ENCODE assay signal across 7 worm cellular contexts in genomic region chrV:13757349-13757748, ce11.
TF ChIP-seq lines count a peak whose summit lies in the region.

No protein-coding gene starts in this region.

TF ChIP-seq in whole organism, L1 larva, 84 proteins besides CTCF, POLR2A, EP300 and RAD21 (continues in another document):
- peak; percentile 73 for TF ChIP-seq lin-14 (GFP tag; optimal IDR thresholded peaks at IDR 0.05; lab: Kevin White, UChicago)
- peak; percentile 28 for TF ChIP-seq lir-3 (tag; optimal IDR thresholded peaks at IDR 0.05; lab: Kevin White, UChicago; ENCODE audit: poor library complexity)
- no peak for TF ChIP-seq C34B4.2 (tag; optimal IDR thresholded peaks at IDR 0.05; lab: Kevin White, UChicago)
- TF ChIP-seq mep-1 (tag; optimal IDR thresholded peaks at IDR 0.05; lab: Kevin White, UChicago) = peak; percentile 34
- TF ChIP-seq isw-1 (GFP tag; IDR thresholded peaks at IDR 0.05; lab: Robert Waterston, UW) = no peak
- no peak for TF ChIP-seq nhr-11 (tag; optimal IDR thresholded peaks at IDR 0.05; lab: Kevin White, UChicago)
- peak in 1 of 2 experiments; percentile 46 for TF ChIP-seq lsy-2 (tag; optimal IDR thresholded peaks at IDR 0.05; lab: Kevin White, UChicago)
- TF ChIP-seq dpl-1 (GFP tag; optimal IDR thresholded peaks at IDR 0.05; lab: Kevin White, UChicago) = peak in 1 of 3 experiments; percentile 51
- peak; percentile 16 for TF ChIP-seq nhr-71 (tag; optimal IDR thresholded peaks at IDR 0.05; lab: Kevin White, UChicago)
- TF ChIP-seq dsc-1 (tag; optimal IDR thresholded peaks at IDR 0.05; lab: Kevin White, UChicago) = no peak
- peak in 1 of 3 experiments; percentile 15 for TF ChIP-seq ceh-82 (tag; optimal IDR thresholded peaks at IDR 0.05; lab: Kevin White, UChicago)
- TF ChIP-seq mab-9 (GFP tag; IDR thresholded peaks at IDR 0.05; lab: Robert Waterston, UW) = no peak

TF ChIP-seq in whole organism, L2 larva, 48 proteins besides CTCF, POLR2A, EP300 and RAD21 (continues in another document):
- TF ChIP-seq crh-2 (tag; optimal IDR thresholded peaks at IDR 0.05; lab: Kevin White, UChicago) (peak; percentile 3), mab-5 (tag; optimal IDR thresholded peaks at IDR 0.05; lab: Kevin White, UChicago) (no peak), nhr-11 (tag; optimal IDR thresholded peaks at IDR 0.05; lab: Kevin White, UChicago) (no peak), ama-1 (optimal IDR thresholded peaks at IDR 0.05; lab: Kevin White, UChicago) (no peak), fos-1 (tag; optimal IDR thresholded peaks at IDR 0.05; lab: Kevin White, UChicago) (peak; percentile 39), unc-55 (GFP tag; optimal IDR thresholded peaks at IDR 0.05; lab: Kevin White, UChicago) (peak; percentile 94), elt-3 (tag; optimal IDR thresholded peaks at IDR 0.05; lab: Kevin White, UChicago) (no peak), sma-9 (GFP tag; optimal IDR thresholded peaks at IDR 0.05; lab: Kevin White, UChicago) (peak; percentile 4), sma-9 (tag; optimal IDR thresholded peaks at IDR 0.05; lab: Kevin White, UChicago) (no peak), sma-3 (GFP tag; optimal IDR thresholded peaks at IDR 0.05; lab: Kevin White, UChicago) (no peak), C34F6.9 (tag; optimal IDR thresholded peaks at IDR 0.05; lab: Kevin White, UChicago) (peak; percentile 76), snpc-4 (tag; optimal IDR thresholded peaks at IDR 0.05; lab: Kevin White, UChicago) (peak; percentile 1), ztf-4 (tag; optimal IDR thresholded peaks at IDR 0.05; lab: Kevin White, UChicago) (no peak), gmeb-1 (tag; optimal IDR thresholded peaks at IDR 0.05; lab: Kevin White, UChicago) (no peak)

TF ChIP-seq in whole organism, L3 larva, 47 proteins besides CTCF, POLR2A, EP300 and RAD21:
- TF ChIP-seq lin-39 (tag; optimal IDR thresholded peaks at IDR 0.05; lab: Kevin White, UChicago) = peak; percentile 34
- peak; percentile 29 for TF ChIP-seq nfya-1 (tag; optimal IDR thresholded peaks at IDR 0.05; lab: Kevin White, UChicago; ENCODE audit: insufficient read depth)
- no peak for TF ChIP-seq ztf-11 (tag; optimal IDR thresholded peaks at IDR 0.05; lab: Kevin White, UChicago)
- TF ChIP-seq ceh-9 (tag; optimal IDR thresholded peaks at IDR 0.05; lab: Kevin White, UChicago) = no peak
- TF ChIP-seq nhr-67 (tag; optimal IDR thresholded peaks at IDR 0.05; lab: Kevin White, UChicago) = no peak
- peak; percentile 66 for TF ChIP-seq lin-15B (tag; optimal IDR thresholded peaks at IDR 0.05; lab: Kevin White, UChicago)
- TF ChIP-seq snpc-4 (tag; optimal IDR thresholded peaks at IDR 0.05; lab: Kevin White, UChicago) = peak; percentile 56
- TF ChIP-seq pha-4 (tag; optimal IDR thresholded peaks at IDR 0.05; lab: Kevin White, UChicago) = peak; percentile 49

TF ChIP-seq in whole organism, L4 larva, 104 proteins besides CTCF, POLR2A, EP300 and RAD21 (continues in another document):
- TF ChIP-seq cey-2 (tag; optimal IDR thresholded peaks at IDR 0.05; lab: Kevin White, UChicago; ENCODE audit: borderline replicate concordance, insufficient read depth) = no peak
- TF ChIP-seq fkh-10 (GFP tag; optimal IDR thresholded peaks at IDR 0.05; lab: Kevin White, UChicago) = peak; percentile 8
- peak; percentile 18 for TF ChIP-seq mep-1 (tag; optimal IDR thresholded peaks at IDR 0.05; lab: Kevin White, UChicago)
- peak; percentile 67 for TF ChIP-seq mes-2 (tag; optimal IDR thresholded peaks at IDR 0.05; lab: Kevin White, UChicago; ENCODE audit: poor library complexity, severe bottlenecking)
- TF ChIP-seq lin-38 (GFP tag; IDR thresholded peaks at IDR 0.05; lab: Robert Waterston, UW) = no peak
- TF ChIP-seq dmd-8 (GFP tag; IDR thresholded peaks at IDR 0.05; lab: Robert Waterston, UW) = no peak
- TF ChIP-seq daf-16 (GFP tag; optimal IDR thresholded peaks at IDR 0.05; lab: Kevin White, UChicago) = no peak
- TF ChIP-seq daf-16 (tag; optimal IDR thresholded peaks at IDR 0.05; lab: Kevin White, UChicago) = no peak
- TF ChIP-seq hlh-11 (tag; optimal IDR thresholded peaks at IDR 0.05; lab: Kevin White, UChicago) = no peak
- no peak for TF ChIP-seq nhr-111 (GFP tag; optimal IDR thresholded peaks at IDR 0.05; lab: Kevin White, UChicago)
- no peak for TF ChIP-seq saeg-2 (GFP tag; IDR thresholded peaks at IDR 0.05; lab: Robert Waterston, UW)
- TF ChIP-seq lir-3 (tag; optimal IDR thresholded peaks at IDR 0.05; lab: Kevin White, UChicago) = no peak
- TF ChIP-seq lin-39 (tag; optimal IDR thresholded peaks at IDR 0.05; lab: Kevin White, UChicago) = no peak
- peak; percentile 64 for TF ChIP-seq dve-1 (tag; optimal IDR thresholded peaks at IDR 0.05; lab: Kevin White, UChicago; ENCODE audit: insufficient read depth)
- TF ChIP-seq ceh-82 (tag; optimal IDR thresholded peaks at IDR 0.05; lab: Kevin White, UChicago) = no peak

TF ChIP-seq in whole organism, late embryonic, 69 proteins besides CTCF, POLR2A, EP300 and RAD21:
- peak; percentile 9 for TF ChIP-seq unc-55 (GFP tag; optimal IDR thresholded peaks at IDR 0.05; lab: Kevin White, UChicago)
- TF ChIP-seq ceh-48 (tag; optimal IDR thresholded peaks at IDR 0.05; lab: Kevin White, UChicago) = peak; percentile 22
- no peak for TF ChIP-seq pros-1 (tag; optimal IDR thresholded peaks at IDR 0.05; lab: Kevin White, UChicago)
- TF ChIP-seq dve-1 (tag; optimal IDR thresholded peaks at IDR 0.05; lab: Kevin White, UChicago) = no peak
- TF ChIP-seq ceh-24 (tag; optimal IDR thresholded peaks at IDR 0.05; lab: Kevin White, UChicago) = no peak
- no peak for TF ChIP-seq sox-4 (tag; optimal IDR thresholded peaks at IDR 0.05; lab: Kevin White, UChicago)
- no peak for TF ChIP-seq nfya-1 (tag; optimal IDR thresholded peaks at IDR 0.05; lab: Kevin White, UChicago)
- peak; percentile 11 for TF ChIP-seq unc-42 (tag; optimal IDR thresholded peaks at IDR 0.05; lab: Kevin White, UChicago)
- no peak for TF ChIP-seq lim-6 (tag; optimal IDR thresholded peaks at IDR 0.05; lab: Kevin White, UChicago)

TF ChIP-seq in whole organism, mixed stage, embryonic, 35 proteins besides CTCF, POLR2A, EP300 and RAD21:
- TF ChIP-seq ces-1 (GFP tag; optimal IDR thresholded peaks at IDR 0.05; lab: Kevin White, UChicago) (peak; percentile 32), zip-8 (tag; optimal IDR thresholded peaks at IDR 0.05; lab: Kevin White, UChicago) (no peak)
TF ChIP-seq in whole organism, mixed stage, embryonic: peak in this region for 1.

TF ChIP-seq in whole organism, young adult, 124 proteins besides CTCF, POLR2A, EP300 and RAD21:
- TF ChIP-seq attf-5 (GFP tag; optimal IDR thresholded peaks at IDR 0.05; lab: Kevin White, UChicago) (peak; percentile 20), F52B5.7 (tag; optimal IDR thresholded peaks at IDR 0.05; lab: Kevin White, UChicago) (no peak)
TF ChIP-seq in whole organism, young adult: peak in this region for 1.
